Worm (Caenorhabditis elegans) whole organism, L3 larva: ENCODE measurements around the gene C13C4.8.

Source experiments
- R02D3.7 ChIP-seq: fragments of 150-350 bp; optimal IDR thresholded peaks from 2 replicates; lab custom pipeline; 2014; ENCODE audit warnings: missing biosample characterization, missing genetic modification characterization
- ama-1 ChIP-seq: fragments of 150-350 bp; optimal IDR thresholded peaks from 2 replicates; lab custom pipeline; 2018
- ceh-28 ChIP-seq: fragments of 150-350 bp; optimal IDR thresholded peaks from 2 replicates; lab custom pipeline; 2014; ENCODE audit warnings: missing biosample characterization, missing genetic modification reagents, missing genetic modification characterization
- daf-12 ChIP-seq: fragments of 150-350 bp; optimal IDR thresholded peaks from 2 replicates; lab custom pipeline; 2014; ENCODE audit warnings: missing biosample characterization, missing genetic modification reagents, missing genetic modification characterization
- elt-1 ChIP-seq: fragments of 150-350 bp; optimal IDR thresholded peaks from 2 replicates; lab custom pipeline; 2014; ENCODE audit warnings: missing biosample characterization, missing genetic modification characterization
- fkh-2 ChIP-seq: fragments of 150-350 bp; optimal IDR thresholded peaks from 2 replicates; lab custom pipeline; 2014; ENCODE audit warnings: missing biosample characterization, missing genetic modification reagents, missing genetic modification characterization
- nfya-1 ChIP-seq: sonication (generic microtip); optimal IDR thresholded peaks from 2 replicates; lab custom pipeline; 2017; ENCODE audit warnings: missing genetic modification characterization, mild to moderate bottlenecking, missing compliant biosample characterization, antibody characterized with exemption, moderate library complexity; ENCODE audit not compliant: insufficient read depth
- nhr-11 ChIP-seq: fragments of 150-350 bp; optimal IDR thresholded peaks from 2 replicates; lab custom pipeline; 2014; ENCODE audit warnings: missing biosample characterization, missing genetic modification characterization
- nhr-25 ChIP-seq: sonication (generic microtip); optimal IDR thresholded peaks from 2 replicates; lab custom pipeline; 2017; ENCODE audit warnings: missing biosample characterization, missing genetic modification characterization
- nhr-28 ChIP-seq: fragments of 150-350 bp; optimal IDR thresholded peaks from 2 replicates; lab custom pipeline; 2014; ENCODE audit warnings: missing biosample characterization, missing genetic modification characterization
- nhr-43 ChIP-seq: sonication (generic microtip); optimal IDR thresholded peaks from 2 replicates; lab custom pipeline; 2016; ENCODE audit warnings: mild to moderate bottlenecking, missing genetic modification characterization, missing compliant biosample characterization; ENCODE audit not compliant: poor library complexity, severe bottlenecking
- nhr-76 ChIP-seq: fragments of 150-350 bp; sonication (generic microtip); optimal IDR thresholded peaks from 5 replicates; lab custom pipeline; 2014; ENCODE audit warnings: missing biosample characterization, missing genetic modification characterization
- pha-4 ChIP-seq: fragments of 150-350 bp; optimal IDR thresholded peaks from 2 replicates; lab custom pipeline; 2014; ENCODE audit warnings: missing biosample characterization, missing genetic modification reagents, missing genetic modification characterization
- pqm-1 ChIP-seq: fragments of 150-350 bp; optimal IDR thresholded peaks from 2 replicates; lab custom pipeline; 2017; ENCODE audit warnings: missing biosample characterization, missing genetic modification characterization, inconsistent platforms
- sea-2 ChIP-seq: fragments of 150-350 bp; sonication (generic microtip); optimal IDR thresholded peaks from 4 replicates; lab custom pipeline; 2014; ENCODE audit warnings: missing biosample characterization, missing genetic modification reagents, missing genetic modification characterization
- skn-1 ChIP-seq: fragments of 150-350 bp; optimal IDR thresholded peaks from 2 replicates; lab custom pipeline; 2014; ENCODE audit warnings: missing biosample characterization, missing genetic modification characterization

The C13C4.8 gene

DNA sequence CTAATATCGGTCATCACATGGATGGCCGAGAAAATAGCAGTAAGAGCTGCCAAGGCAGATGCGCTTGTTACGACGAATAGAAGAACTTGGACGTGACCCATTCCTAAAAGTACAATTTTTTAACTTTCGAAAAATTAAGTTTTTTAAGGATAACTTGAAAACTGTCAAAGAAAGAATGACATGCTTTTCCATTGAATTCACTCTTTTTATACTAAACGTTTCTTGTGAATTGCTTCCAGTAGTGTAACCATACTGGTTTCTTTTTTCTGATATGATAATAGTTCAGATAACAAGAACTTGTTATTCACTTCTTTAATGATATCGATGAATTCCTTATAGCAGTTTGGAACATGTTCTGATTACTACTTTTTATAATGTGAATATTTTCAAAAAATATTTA is 49.9 kb downstream of the C13C4.8 start, which contains the start of gene col-37:
TSS of gene col-37 (minus strand) at position 101 of the 400 bp plus-strand sequence.
- TF ChIP-seq pqm-1 (tag; lab: Kevin White, UChicago): no peak
- TF ChIP-seq sea-2 (GFP tag; lab: Kevin White, UChicago): no peak
- TF ChIP-seq nhr-25 (tag; lab: Kevin White, UChicago): no peak
- no peak for TF ChIP-seq nfya-1 (tag; lab: Kevin White, UChicago)
- TF ChIP-seq ceh-28 (tag; lab: Kevin White, UChicago): no peak
- no peak for TF ChIP-seq nhr-76 (tag; lab: Kevin White, UChicago)
- TF ChIP-seq nhr-43: no peak
- no peak for TF ChIP-seq R02D3.7 (tag; lab: Kevin White, UChicago)
- TF ChIP-seq elt-1 (tag; lab: Kevin White, UChicago): no peak
- no peak for TF ChIP-seq fkh-2 (tag; lab: Kevin White, UChicago)
- no peak for TF ChIP-seq daf-12
- TF ChIP-seq pha-4 (tag; lab: Kevin White, UChicago): no peak
- no peak for TF ChIP-seq nhr-28 (tag; lab: Kevin White, UChicago)
- no peak for TF ChIP-seq skn-1
- TF ChIP-seq nhr-11 (tag; lab: Kevin White, UChicago): no peak
- no peak for TF ChIP-seq ama-1 (lab: Kevin White, UChicago)
- TF ChIP-seq, all 47 proteins: peak for 0
